Fruit fly (Drosophila melanogaster) whole organism, embryonic: ENCODE results near the gene CG6149.

Experiments used
- Atf6 ChIP-seq: fragments of 200-800 bp; sonication (Bioruptor generic); IDR thresholded peaks from 2 replicates; pipeline ENCODE4 v1.3.6; 2022; ENCODE audit warnings: missing biosample characterization, missing genetic modification characterization
- B-H1 ChIP-seq: fragments of 200-800 bp; sonication (Bioruptor generic); IDR thresholded peaks from 3 replicates; pipeline ENCODE4 v1.3.6; 2022; ENCODE audit warnings: missing biosample characterization, missing genetic modification characterization
- Bgb ChIP-seq: fragments of 200-800 bp; sonication (Bioruptor generic); IDR thresholded peaks from 2 replicates; pipeline ENCODE4 v1.3.6; 2022; ENCODE audit warnings: missing biosample characterization, missing genetic modification characterization; ENCODE audit not compliant: partially characterized antibody
- Blimp-1 ChIP-seq: fragments of 200-800 bp; sonication (Bioruptor generic); optimal IDR thresholded peaks from 3 replicates; lab custom pipeline; 2018; ENCODE audit warnings: missing biosample characterization, missing genetic modification characterization, mild to moderate bottlenecking, moderate library complexity, missing genetic modification reagents
- CG1024 ChIP-seq: fragments of 200-800 bp; sonication (Bioruptor generic); IDR thresholded peaks from 2 replicates; pipeline ENCODE4 v1.3.6; 2022; ENCODE audit warnings: missing biosample characterization, missing genetic modification characterization
- CG10274 ChIP-seq: fragments of 200-800 bp; sonication (Bioruptor generic); optimal IDR thresholded peaks from 3 replicates; lab custom pipeline; 2017; ENCODE audit warnings: missing biosample characterization, mild to moderate bottlenecking, missing genetic modification characterization
- CG10565 ChIP-seq: fragments of 200-800 bp; sonication (Bioruptor generic); optimal IDR thresholded peaks from 3 replicates; lab custom pipeline; 2016; ENCODE audit warnings: missing biosample characterization, mild to moderate bottlenecking, missing genetic modification characterization
- CG11398 ChIP-seq: fragments of 200-800 bp; sonication (Bioruptor generic); optimal IDR thresholded peaks from 2 replicates; lab custom pipeline; 2016; ENCODE audit warnings: missing biosample characterization, missing genetic modification characterization
- CG12769 ChIP-seq: fragments of 200-800 bp; sonication (Bioruptor generic); optimal IDR thresholded peaks from 2 replicates; lab custom pipeline; 2019; ENCODE audit warnings: missing biosample characterization, mild to moderate bottlenecking, missing genetic modification characterization, moderate library complexity
- CG15269 ChIP-seq: fragments of 200-800 bp; sonication (Bioruptor generic); optimal IDR thresholded peaks from 2 replicates; lab custom pipeline; 2018; ENCODE audit warnings: missing biosample characterization, mild to moderate bottlenecking, missing genetic modification characterization, moderate library complexity
- CG16779 ChIP-seq: fragments of 200-800 bp; sonication (Bioruptor generic); IDR thresholded peaks from 2 replicates; pipeline ENCODE4 v1.3.6; 2022; ENCODE audit warnings: missing biosample characterization, missing genetic modification characterization
- CG17186 ChIP-seq: fragments of 200-800 bp; sonication (Bioruptor generic); optimal IDR thresholded peaks from 3 replicates; lab custom pipeline; 2017; ENCODE audit warnings: missing biosample characterization, missing genetic modification reagents, missing genetic modification characterization
- CG17359 ChIP-seq: fragments of 200-800 bp; sonication (Bioruptor generic); optimal IDR thresholded peaks from 3 replicates; lab custom pipeline; 2018; ENCODE audit warnings: missing biosample characterization, mild to moderate bottlenecking, missing genetic modification characterization, moderate library complexity
- CG17829 ChIP-seq: fragments of 200-800 bp; optimal IDR thresholded peaks from 2 replicates; lab custom pipeline; 2019; ENCODE audit warnings: missing biosample characterization, mild to moderate bottlenecking, missing genetic modification characterization, moderate library complexity
- CG17912 ChIP-seq: fragments of 200-800 bp; sonication (Bioruptor generic); optimal IDR thresholded peaks from 2 replicates; lab custom pipeline; 2018; ENCODE audit warnings: missing biosample characterization, mild to moderate bottlenecking, missing genetic modification characterization
- CG18011 ChIP-seq: fragments of 200-800 bp; sonication (Bioruptor generic); optimal IDR thresholded peaks from 2 replicates; lab custom pipeline; 2017; ENCODE audit warnings: missing biosample characterization, missing genetic modification characterization, mild to moderate bottlenecking, moderate library complexity, missing genotype
- CG1832 ChIP-seq: fragments of 200-800 bp; sonication (Bioruptor generic); optimal IDR thresholded peaks from 2 replicates; lab custom pipeline; 2017; ENCODE audit warnings: missing biosample characterization, mild to moderate bottlenecking, missing genetic modification characterization, inconsistent platforms
- CG2875 ChIP-seq: fragments of 200-800 bp; sonication (Bioruptor generic); optimal IDR thresholded peaks from 2 replicates; lab custom pipeline; 2017; ENCODE audit warnings: missing biosample characterization, mild to moderate bottlenecking, missing genetic modification characterization, missing genetic modification reagents
- CG30020 ChIP-seq: fragments of 200-800 bp; optimal IDR thresholded peaks from 2 replicates; lab custom pipeline; 2019; ENCODE audit warnings: missing biosample characterization, mild to moderate bottlenecking, missing genetic modification characterization, moderate library complexity
- CG31365 ChIP-seq: fragments of 200-800 bp; sonication (Bioruptor generic); optimal IDR thresholded peaks from 2 replicates; lab custom pipeline; 2018; ENCODE audit warnings: missing biosample characterization, mild to moderate bottlenecking, missing genetic modification characterization
- CG4707 ChIP-seq: fragments of 200-800 bp; sonication (Bioruptor generic); optimal IDR thresholded peaks from 2 replicates; lab custom pipeline; 2018; ENCODE audit warnings: missing biosample characterization, mild to moderate bottlenecking, missing genetic modification characterization, moderate library complexity
- CG7745 ChIP-seq: fragments of 200-800 bp; sonication (Bioruptor generic); optimal IDR thresholded peaks from 2 replicates; lab custom pipeline; 2018; ENCODE audit warnings: missing biosample characterization, mild to moderate bottlenecking, missing genetic modification characterization, moderate library complexity
- CG8478 ChIP-seq: fragments of >200 bp; optimal IDR thresholded peaks from 2 replicates; lab custom pipeline; 2018
- CG9609 ChIP-seq: fragments of 200-800 bp; sonication (Bioruptor generic); optimal IDR thresholded peaks from 3 replicates; lab custom pipeline; 2016; ENCODE audit warnings: missing biosample characterization, missing genetic modification characterization
- Dip2 ChIP-seq: fragments of 200-800 bp; sonication (Bioruptor generic); IDR thresholded peaks from 2 replicates; pipeline ENCODE4 v1.3.6; 2022; ENCODE audit warnings: missing biosample characterization, missing genetic modification characterization
- Drgx ChIP-seq: fragments of 200-800 bp; sonication (Bioruptor generic); IDR thresholded peaks from 2 replicates; pipeline ENCODE4 v1.3.6; 2022; ENCODE audit warnings: missing biosample characterization, missing genetic modification characterization
- HLH3B ChIP-seq: fragments of 200-800 bp; sonication (Bioruptor generic); IDR thresholded peaks from 2 replicates; pipeline ENCODE4 v1.3.6; 2022; ENCODE audit warnings: missing biosample characterization, missing genetic modification characterization
- Max ChIP-seq: fragments of 200-800 bp; sonication (Bioruptor generic); optimal IDR thresholded peaks from 2 replicates; lab custom pipeline; 2016; ENCODE audit warnings: missing biosample characterization, mild to moderate bottlenecking, missing genetic modification characterization
- Nf-YC ChIP-seq: fragments of 200-800 bp; optimal IDR thresholded peaks from 3 replicates; lab custom pipeline; 2019; ENCODE audit warnings: missing biosample characterization, mild to moderate bottlenecking, missing genetic modification characterization, moderate library complexity
- PHDP ChIP-seq: fragments of 200-800 bp; sonication (Bioruptor generic); optimal IDR thresholded peaks from 3 replicates; lab custom pipeline; 2018; ENCODE audit warnings: missing biosample characterization, mild to moderate bottlenecking, missing genetic modification characterization, moderate library complexity
- Sry-β ChIP-seq: fragments of 200-800 bp; sonication (Bioruptor generic); optimal IDR thresholded peaks from 2 replicates; lab custom pipeline; 2018; ENCODE audit warnings: missing biosample characterization, mild to moderate bottlenecking, missing genetic modification characterization, moderate library complexity
- ara ChIP-seq: fragments of 200-800 bp; sonication (Bioruptor generic); IDR thresholded peaks from 2 replicates; pipeline ENCODE4 v1.3.6; 2022; ENCODE audit warnings: missing biosample characterization, missing genetic modification characterization
- bbx ChIP-seq: fragments of 200-800 bp; sonication (Bioruptor generic); IDR thresholded peaks from 2 replicates; pipeline ENCODE4 v1.3.6; 2022; ENCODE audit warnings: missing biosample characterization, missing genetic modification characterization; ENCODE audit not compliant: partially characterized antibody
- bsh ChIP-seq, 2 experiments: fragments of 200-800 bp; sonication (Bioruptor generic); optimal IDR thresholded peaks; 2 replicates each; lab custom pipeline; 2017 to 2018; ENCODE audit warnings: mild to moderate bottlenecking in 2 of 2, missing biosample characterization in 2 of 2, missing genetic modification characterization in 2 of 2, moderate library complexity in 1 of 2
- cad ChIP-seq: fragments of >200 bp; optimal IDR thresholded peaks from 2 replicates; lab custom pipeline; 2017; ENCODE audit warnings: missing biosample characterization, missing genetic modification characterization
- cg ChIP-seq: fragments of 200-800 bp; sonication (Bioruptor generic); optimal IDR thresholded peaks from 3 replicates; lab custom pipeline; 2019; ENCODE audit warnings: missing biosample characterization, mild to moderate bottlenecking, missing genetic modification characterization, moderate library complexity
- dan ChIP-seq: fragments of 200-800 bp; sonication (Bioruptor generic); IDR thresholded peaks from 2 replicates; pipeline ENCODE4 v1.3.6; 2022; ENCODE audit warnings: missing biosample characterization, missing genetic modification characterization
- insv ChIP-seq, 2 experiments: fragments of 200-800 bp; sonication (Bioruptor generic); optimal IDR thresholded peaks; 3 replicates each; lab custom pipeline; 2016 to 2018; ENCODE audit warnings: missing biosample characterization in 2 of 2, missing genetic modification characterization in 2 of 2
- jigr1 ChIP-seq: fragments of 200-800 bp; sonication (Bioruptor generic); IDR thresholded peaks from 3 replicates; pipeline ENCODE4 v1.3.6; 2022; ENCODE audit warnings: missing biosample characterization, missing genetic modification characterization
- lab ChIP-seq: fragments of 200-800 bp; sonication (Bioruptor generic); optimal IDR thresholded peaks from 3 replicates; lab custom pipeline; 2017; ENCODE audit warnings: missing biosample characterization, missing genetic modification characterization, mild to moderate bottlenecking, moderate library complexity, missing genetic modification reagents
- luna ChIP-seq: fragments of 200-800 bp; sonication (Bioruptor generic); optimal IDR thresholded peaks from 2 replicates; lab custom pipeline; 2016; ENCODE audit warnings: missing biosample characterization, missing genetic modification characterization
- oc ChIP-seq: fragments of 200-800 bp; sonication (Bioruptor generic); optimal IDR thresholded peaks from 2 replicates; lab custom pipeline; 2018; ENCODE audit warnings: missing biosample characterization, mild to moderate bottlenecking, missing genetic modification characterization, moderate library complexity
- pb ChIP-seq: fragments of 200-800 bp; sonication (Bioruptor generic); optimal IDR thresholded peaks from 3 replicates; lab custom pipeline; 2016; ENCODE audit warnings: missing biosample characterization, missing genetic modification characterization
- sima ChIP-seq: fragments of 200-800 bp; sonication (Bioruptor generic); optimal IDR thresholded peaks from 2 replicates; lab custom pipeline; 2016; ENCODE audit warnings: missing biosample characterization, missing genetic modification characterization
- sisA ChIP-seq: fragments of 200-800 bp; sonication (Bioruptor generic); IDR thresholded peaks from 2 replicates; pipeline ENCODE4 v1.3.6; 2022; ENCODE audit warnings: missing biosample characterization, missing genetic modification characterization
- stwl ChIP-seq: fragments of 200-800 bp; sonication (Bioruptor generic); optimal IDR thresholded peaks from 3 replicates; lab custom pipeline; 2018; ENCODE audit warnings: missing biosample characterization, mild to moderate bottlenecking, missing genetic modification characterization, moderate library complexity
- sug ChIP-seq: fragments of 200-800 bp; optimal IDR thresholded peaks from 2 replicates; lab custom pipeline; 2019; ENCODE audit warnings: missing biosample characterization, mild to moderate bottlenecking, missing genetic modification characterization, moderate library complexity
- tna ChIP-seq: fragments of 200-800 bp; sonication (Bioruptor generic); IDR thresholded peaks from 2 replicates; pipeline ENCODE4 v1.3.6; 2022; ENCODE audit warnings: missing biosample characterization, missing genetic modification characterization; ENCODE audit not compliant: partially characterized antibody
- trem ChIP-seq: fragments of 200-800 bp; optimal IDR thresholded peaks from 3 replicates; lab custom pipeline; 2019; ENCODE audit warnings: missing biosample characterization, mild to moderate bottlenecking, missing genetic modification characterization, moderate library complexity
- wor ChIP-seq: fragments of 200-800 bp; sonication (Bioruptor generic); IDR thresholded peaks from 2 replicates; pipeline ENCODE4 v1.3.6; 2022; ENCODE audit warnings: missing biosample characterization, missing genetic modification characterization
- zfh2 ChIP-seq: fragments of 200-800 bp; sonication (Bioruptor generic); optimal IDR thresholded peaks from 2 replicates; lab custom pipeline; 2016; ENCODE audit warnings: missing biosample characterization, missing genetic modification characterization

CG6149 gene

DNA sequence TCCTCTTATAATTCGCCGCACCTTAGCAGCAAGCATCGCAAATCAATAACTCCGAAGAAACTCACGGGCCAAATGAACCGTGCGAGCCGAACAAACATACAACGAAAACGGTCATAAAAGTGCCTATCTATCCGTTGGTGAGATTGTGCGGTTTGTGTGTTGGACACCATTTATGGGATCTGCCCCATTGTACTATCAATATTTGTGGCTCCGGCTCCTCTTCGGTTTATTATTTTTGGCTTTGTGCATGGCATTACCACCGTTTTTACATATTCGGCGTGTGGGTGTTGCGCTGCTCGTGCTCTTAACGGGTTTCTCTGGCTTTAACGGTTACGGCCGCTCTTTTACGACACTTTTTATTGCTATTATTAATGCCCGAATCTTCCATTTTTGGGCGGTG is 15.9 kb downstream of the CG6149 start (continued):
- peak; percentile 18 for TF ChIP-seq cg (GFP tag; lab: Kevin White, UChicago)
- no peak for TF ChIP-seq Drgx (GFP tag; lab: Robert Waterston, UW)
- no peak for TF ChIP-seq insv (GFP tag; optimal IDR thresholded peaks at IDR 0.05; lab: Kevin White, UChicago)
- no peak for TF ChIP-seq sima (GFP tag; lab: Kevin White, UChicago)
- no peak for TF ChIP-seq bsh (GFP tag; optimal IDR thresholded peaks at IDR 0.05; lab: Kevin White, UChicago)
- no peak for TF ChIP-seq B-H1 (GFP tag; lab: Robert Waterston, UW)
- TF ChIP-seq stwl = no peak
- TF ChIP-seq Dip2 (GFP tag; lab: Robert Waterston, UW) = no peak
- no peak for TF ChIP-seq Nf-YC (tag; lab: Kevin White, UChicago)
- TF ChIP-seq PHDP (tag; lab: Kevin White, UChicago) = peak; percentile 15
- TF ChIP-seq pb (GFP tag; lab: Kevin White, UChicago) = peak; percentile 8
- peak; percentile 14; the same call in 1 of the 2 replicates for TF ChIP-seq Bgb (GFP tag; lab: Robert Waterston, UW)
- no peak for TF ChIP-seq CG18011 (GFP tag; lab: Kevin White, UChicago)
- no peak for TF ChIP-seq trem (tag; lab: Kevin White, UChicago)
- TF ChIP-seq sug (tag; lab: Kevin White, UChicago) = peak; percentile 46
- TF ChIP-seq Blimp-1 = no peak
- TF ChIP-seq Sry-β (GFP tag; lab: Kevin White, UChicago) = no peak
- no peak for TF ChIP-seq CG1024
- no peak for TF ChIP-seq CG17912 (GFP tag; lab: Kevin White, UChicago)
- no peak for TF ChIP-seq CG8478 (lab: Kevin White, UChicago)
- TF ChIP-seq CG12769 = peak; percentile 55
- TF ChIP-seq CG7745 (tag; lab: Kevin White, UChicago) = no peak
- TF ChIP-seq CG31365 (tag; lab: Kevin White, UChicago) = no peak
- TF ChIP-seq oc (tag; lab: Kevin White, UChicago) = peak; percentile 91
- TF ChIP-seq sisA (GFP tag; lab: Robert Waterston, UW) = no peak
- peak; percentile 51 for TF ChIP-seq CG15269 (tag; lab: Kevin White, UChicago)
- no peak for TF ChIP-seq bbx
- TF ChIP-seq CG11398 (GFP tag; lab: Kevin White, UChicago) = no peak
- peak; percentile 15 for TF ChIP-seq CG17829 (tag; lab: Kevin White, UChicago)
- no peak for TF ChIP-seq luna (GFP tag; lab: Kevin White, UChicago)
- TF ChIP-seq jigr1 = no peak
- no peak for TF ChIP-seq Max
- TF ChIP-seq ara = no peak
- TF ChIP-seq CG30020 = no peak
- TF ChIP-seq Atf6 (GFP tag; lab: Robert Waterston, UW) = peak; percentile 27; the same call in 1 of the 2 replicates
- TF ChIP-seq wor = no peak
- peak; percentile 63 for TF ChIP-seq lab (GFP tag; lab: Kevin White, UChicago)
- peak; percentile 2 for TF ChIP-seq CG2875
- TF ChIP-seq CG10274 (GFP tag; lab: Kevin White, UChicago) = no peak
- no peak for TF ChIP-seq CG17186 (GFP tag; lab: Kevin White, UChicago)
- TF ChIP-seq CG9609 = no peak
- TF ChIP-seq HLH3B = no peak
- TF ChIP-seq CG17359 (tag; lab: Kevin White, UChicago) = no peak
- TF ChIP-seq zfh2 (GFP tag; lab: Kevin White, UChicago) = no peak
- peak; percentile 10 for TF ChIP-seq CG4707 (GFP tag; lab: Kevin White, UChicago)
- TF ChIP-seq CG10565 (GFP tag; lab: Kevin White, UChicago) = no peak
- TF ChIP-seq dan (GFP tag; lab: Robert Waterston, UW) = no peak
- no peak for TF ChIP-seq CG16779 (GFP tag; lab: Robert Waterston, UW)
- peak; percentile 41 for TF ChIP-seq cad (GFP tag; lab: Kevin White, UChicago)
- no peak for TF ChIP-seq CG1832
- no peak for TF ChIP-seq tna (GFP tag; lab: Robert Waterston, UW)
